Worm (Caenorhabditis elegans) whole organism, early embryonic: ENCODE results near the gene C28A5.6.

Source experiments
- B0310.2 ChIP-seq: sonication (generic microtip); optimal IDR thresholded peaks from 2 replicates; lab custom pipeline; 2016; ENCODE audit warnings: mild to moderate bottlenecking, missing genetic modification characterization, missing compliant biosample characterization
- ama-1 ChIP-seq: fragments of 150-350 bp; optimal IDR thresholded peaks from 2 replicates; lab custom pipeline; 2014
- ceh-13 ChIP-seq: fragments of 200-800 bp; sonication (Bioruptor generic); optimal IDR thresholded peaks from 2 replicates; lab custom pipeline; 2018; ENCODE audit warnings: mild to moderate bottlenecking, missing genetic modification characterization, missing compliant biosample characterization
- ets-7 ChIP-seq: sonication (generic microtip); optimal IDR thresholded peaks from 2 replicates; lab custom pipeline; 2016; ENCODE audit warnings: missing genotype, missing genetic modification characterization, missing compliant biosample characterization
- flt-1 ChIP-seq: fragments of 200-800 bp; sonication (Bioruptor generic); IDR thresholded peaks from 2 replicates; pipeline ENCODE4 v1.3.6; 2022; ENCODE audit warnings: missing genetic modification characterization, missing compliant biosample characterization
- hmbx-1 ChIP-seq: sonication (generic microtip); optimal IDR thresholded peaks from 2 replicates; lab custom pipeline; 2016; ENCODE audit warnings: mild to moderate bottlenecking, missing genetic modification characterization, missing compliant biosample characterization
- hnd-1 ChIP-seq: sonication (generic microtip); optimal IDR thresholded peaks from 2 replicates; lab custom pipeline; 2016; ENCODE audit warnings: missing genetic modification characterization, missing compliant biosample characterization
- pes-1 ChIP-seq: fragments of 200-800 bp; sonication (Bioruptor generic); IDR thresholded peaks from 2 replicates; pipeline ENCODE4 v1.3.6; 2022; ENCODE audit warnings: missing genetic modification reagents, missing genetic modification characterization, missing compliant biosample characterization
- tbx-11 ChIP-seq: fragments of 200-800 bp; sonication (Bioruptor generic); IDR thresholded peaks from 2 replicates; pipeline ENCODE4 v1.3.6; 2022; ENCODE audit warnings: missing genetic modification characterization, missing compliant biosample characterization
- tra-4 ChIP-seq: sonication (generic microtip); optimal IDR thresholded peaks from 2 replicates; lab custom pipeline; 2017; ENCODE audit warnings: missing genetic modification characterization, missing compliant biosample characterization

ce11 chrIII:4434294-4434781, 5.0 kb upstream of the C28A5.6 start, which contains the start of gene C28A5.1:
- TF ChIP-seq ama-1 (no peak), flt-1 (GFP tag; lab: Robert Waterston, UW) (no peak), ets-7 (no peak), B0310.2 (tag; lab: Kevin White, UChicago) (no peak), tra-4 (tag; lab: Kevin White, UChicago) (no peak), ceh-13 (GFP tag; lab: Kevin White, UChicago) (no peak), tbx-11 (no peak), hnd-1 (tag; lab: Kevin White, UChicago) (no peak), pes-1 (no peak), hmbx-1 (tag; lab: Kevin White, UChicago) (no peak)
